Worm (Caenorhabditis elegans) whole organism, L4 larva: Measurements from ENCODE around the gene glr-6.

ENCODE experiments used
- F37D6.2 ChIP-seq: sonication (generic microtip); optimal IDR thresholded peaks from 2 replicates; lab custom pipeline; 2016; ENCODE audit warnings: mild to moderate bottlenecking, missing genetic modification characterization, missing compliant biosample characterization
- F49E8.2 ChIP-seq: sonication (generic microtip); optimal IDR thresholded peaks from 2 replicates; lab custom pipeline; 2016; ENCODE audit warnings: missing compliant biosample characterization, mild to moderate bottlenecking, missing genetic modification characterization, borderline replicate concordance
- T20F7.1 ChIP-seq: fragments of 200-800 bp; sonication (Bioruptor generic); optimal IDR thresholded peaks from 2 replicates; lab custom pipeline; 2018; ENCODE audit warnings: mild to moderate bottlenecking, missing genetic modification characterization, missing compliant biosample characterization
- T26A8.4 ChIP-seq: fragments of 200-800 bp; sonication (Bioruptor generic); IDR thresholded peaks from 2 replicates; pipeline ENCODE4 v1.3.6; 2022; ENCODE audit warnings: missing genetic modification characterization, missing compliant biosample characterization
- ama-1 ChIP-seq: fragments of 150-350 bp; optimal IDR thresholded peaks from 2 replicates; lab custom pipeline; 2014; ENCODE audit warnings: inconsistent platforms, mixed read lengths
- arid-1 ChIP-seq: fragments of 200-800 bp; sonication (Bioruptor generic); conservative IDR thresholded peaks from 2 replicates; pipeline ENCODE4 v1.3.6; 2022; ENCODE audit warnings: missing genetic modification reagents, missing genetic modification characterization, missing compliant biosample characterization
- attf-4 ChIP-seq: sonication (generic microtip); optimal IDR thresholded peaks from 3 replicates; lab custom pipeline; 2017; ENCODE audit warnings: missing biosample characterization, missing genetic modification characterization
- ceh-62 ChIP-seq: sonication (generic microtip); optimal IDR thresholded peaks from 2 replicates; lab custom pipeline; 2017; ENCODE audit warnings: missing biosample characterization, missing genetic modification characterization
- ctbp-1 ChIP-seq: fragments of 200-800 bp; sonication (Bioruptor generic); IDR thresholded peaks from 2 replicates; pipeline ENCODE4 v1.3.6; 2022; ENCODE audit warnings: missing genetic modification reagents, missing genetic modification characterization, missing compliant biosample characterization
- daf-16 ChIP-seq, 3 experiments: sonication (generic microtip); optimal IDR thresholded peaks; 2 replicates each; lab custom pipeline; 2016 to 2017; ENCODE audit warnings: missing genetic modification characterization in 3 of 3, missing genetic modification reagents in 3 of 3, mild to moderate bottlenecking in 2 of 3, missing compliant biosample characterization in 2 of 3, missing biosample characterization in 1 of 3, moderate library complexity in 1 of 3
- daf-19 ChIP-seq: fragments of 200-800 bp; sonication (Bioruptor generic); conservative IDR thresholded peaks from 2 replicates; pipeline ENCODE4 v1.3.6; 2022; ENCODE audit warnings: missing genetic modification characterization, missing compliant biosample characterization
- daf-8 ChIP-seq: fragments of 200-800 bp; sonication (Bioruptor generic); IDR thresholded peaks from 2 replicates; pipeline ENCODE4 v1.3.6; 2022; ENCODE audit warnings: missing genetic modification characterization, missing compliant biosample characterization
- dpl-1 ChIP-seq: fragments of 150-350 bp; optimal IDR thresholded peaks from 2 replicates; lab custom pipeline; 2014; ENCODE audit warnings: missing biosample characterization, missing genetic modification reagents, missing genetic modification characterization
- duxl-1 ChIP-seq: sonication (generic microtip); optimal IDR thresholded peaks from 2 replicates; lab custom pipeline; 2016; ENCODE audit warnings: mild to moderate bottlenecking, missing genetic modification characterization, moderate library complexity, missing compliant biosample characterization; ENCODE audit not compliant: poor library complexity
- dve-1 ChIP-seq: sonication (generic microtip); optimal IDR thresholded peaks from 2 replicates; lab custom pipeline; 2017; ENCODE audit warnings: antibody characterized with exemption, mild to moderate bottlenecking, missing genetic modification characterization, missing compliant biosample characterization; ENCODE audit not compliant: insufficient read depth
- fkh-10 ChIP-seq: fragments of 150-350 bp; optimal IDR thresholded peaks from 2 replicates; lab custom pipeline; 2014; ENCODE audit warnings: missing biosample characterization, missing genetic modification reagents, missing genetic modification characterization
- hlh-11 ChIP-seq: fragments of 200-800 bp; sonication (Bioruptor generic); optimal IDR thresholded peaks from 2 replicates; lab custom pipeline; 2018; ENCODE audit warnings: mild to moderate bottlenecking, missing genetic modification characterization, missing compliant biosample characterization
- lim-7 ChIP-seq: fragments of 200-800 bp; sonication (Bioruptor generic); IDR thresholded peaks from 2 replicates; pipeline ENCODE4 v1.3.6; 2022; ENCODE audit warnings: missing genetic modification characterization, missing compliant biosample characterization
- lin-1 ChIP-seq: fragments of 200-800 bp; sonication (Bioruptor generic); IDR thresholded peaks from 2 replicates; pipeline ENCODE4 v1.3.6; 2022; ENCODE audit warnings: missing genetic modification reagents, missing genetic modification characterization, missing compliant biosample characterization
- lin-29 ChIP-seq: fragments of 200-800 bp; sonication (Bioruptor generic); IDR thresholded peaks from 2 replicates; pipeline ENCODE4 v1.3.6; 2022; ENCODE audit warnings: missing genetic modification reagents, missing genetic modification characterization, missing compliant biosample characterization
- lin-38 ChIP-seq: fragments of 200-800 bp; sonication (Bioruptor generic); IDR thresholded peaks from 2 replicates; pipeline ENCODE4 v1.3.6; 2022; ENCODE audit warnings: missing genetic modification reagents, missing genetic modification characterization, missing compliant biosample characterization
- lin-39 ChIP-seq: fragments of 150-350 bp; optimal IDR thresholded peaks from 2 replicates; lab custom pipeline; 2014; ENCODE audit warnings: missing biosample characterization, missing genetic modification reagents, missing genetic modification characterization
- madf-5 ChIP-seq, 2 experiments: fragments of 200-800 bp; sonication (Bioruptor generic); IDR thresholded peaks; 2 replicates each; pipeline ENCODE4 v1.3.6; 2022; ENCODE audit warnings: missing compliant biosample characterization in 2 of 2, missing genetic modification characterization in 2 of 2
- madf-9 ChIP-seq: fragments of 200-800 bp; sonication (Bioruptor generic); conservative IDR thresholded peaks from 2 replicates; pipeline ENCODE4 v1.3.6; 2022; ENCODE audit warnings: missing genetic modification reagents, missing genetic modification characterization, missing compliant biosample characterization
- mdl-1 ChIP-seq, 2 experiments: fragments of 150-350 bp in 1 of 2; sonication (generic microtip) in 1 of 2; optimal IDR thresholded peaks; 2 replicates each; lab custom pipeline; 2014 to 2017; ENCODE audit warnings: missing biosample characterization in 2 of 2, missing genetic modification characterization in 2 of 2
- mes-2 ChIP-seq: sonication (generic microtip); optimal IDR thresholded peaks from 2 replicates; lab custom pipeline; 2016; ENCODE audit warnings: missing genotype, mild to moderate bottlenecking, missing genetic modification characterization, missing compliant biosample characterization; ENCODE audit not compliant: poor library complexity, severe bottlenecking
- mxl-3 ChIP-seq: fragments of 200-800 bp; sonication (Bioruptor generic); optimal IDR thresholded peaks from 2 replicates; lab custom pipeline; 2018; ENCODE audit warnings: mild to moderate bottlenecking, missing genetic modification characterization, missing compliant biosample characterization
- nhr-10 ChIP-seq: fragments of 150-350 bp; optimal IDR thresholded peaks from 2 replicates; lab custom pipeline; 2014; ENCODE audit warnings: missing biosample characterization, missing genetic modification characterization
- nhr-11 ChIP-seq: fragments of 150-350 bp; optimal IDR thresholded peaks from 2 replicates; lab custom pipeline; 2014; ENCODE audit warnings: missing biosample characterization, missing genetic modification characterization
- nhr-237 ChIP-seq: sonication (generic microtip); optimal IDR thresholded peaks from 2 replicates; lab custom pipeline; 2017; ENCODE audit warnings: missing biosample characterization, missing genetic modification characterization
- nhr-25 ChIP-seq: sonication (generic microtip); optimal IDR thresholded peaks from 2 replicates; lab custom pipeline; 2017; ENCODE audit warnings: missing genetic modification characterization, mild to moderate bottlenecking, missing compliant biosample characterization, antibody characterized with exemption, moderate library complexity, borderline replicate concordance; ENCODE audit not compliant: insufficient read depth
- nhr-28 ChIP-seq: fragments of 150-350 bp; optimal IDR thresholded peaks from 2 replicates; lab custom pipeline; 2014; ENCODE audit warnings: missing biosample characterization, missing genetic modification characterization
- nhr-41 ChIP-seq: fragments of 200-800 bp; sonication (Bioruptor generic); IDR thresholded peaks from 2 replicates; pipeline ENCODE4 v1.3.6; 2022; ENCODE audit warnings: missing genetic modification reagents, missing genetic modification characterization, missing compliant biosample characterization
- nhr-48 ChIP-seq: sonication (generic microtip); optimal IDR thresholded peaks from 2 replicates; lab custom pipeline; 2016; ENCODE audit warnings: mild to moderate bottlenecking, missing genetic modification characterization, missing compliant biosample characterization
- nhr-76 ChIP-seq: fragments of 150-350 bp; optimal IDR thresholded peaks from 2 replicates; lab custom pipeline; 2014; ENCODE audit warnings: missing biosample characterization, missing genetic modification characterization
- nhr-77 ChIP-seq: fragments of 150-350 bp; optimal IDR thresholded peaks from 2 replicates; lab custom pipeline; 2014; ENCODE audit warnings: missing biosample characterization, missing genetic modification characterization
- pha-4 ChIP-seq, 2 experiments: fragments of 150-350 bp in 1 of 2; fragments of 200-800 bp in 1 of 2; sonication (Bioruptor generic) in 1 of 2; IDR thresholded peaks in 1 of 2; optimal IDR thresholded peaks in 1 of 2; 2 replicates each; pipeline versions ENCODE4 v1.3.6 to Lab custom; 2014 to 2022; ENCODE audit warnings: missing genetic modification characterization in 2 of 2, missing genetic modification reagents in 2 of 2, missing biosample characterization in 1 of 2, missing compliant biosample characterization in 1 of 2
- pqm-1 ChIP-seq: sonication (generic microtip); optimal IDR thresholded peaks from 2 replicates; lab custom pipeline; 2017; ENCODE audit warnings: missing biosample characterization, missing genetic modification characterization
- rbr-2 ChIP-seq: sonication (generic microtip); optimal IDR thresholded peaks from 2 replicates; lab custom pipeline; 2016; ENCODE audit warnings: missing genotype, missing genetic modification characterization, missing compliant biosample characterization
- saeg-2 ChIP-seq: fragments of 200-800 bp; sonication (Bioruptor generic); IDR thresholded peaks from 2 replicates; pipeline ENCODE4 v1.3.6; 2022; ENCODE audit warnings: missing genetic modification reagents, missing genetic modification characterization, missing compliant biosample characterization
- snpc-1.2 ChIP-seq: fragments of 200-800 bp; sonication (Bioruptor generic); IDR thresholded peaks from 2 replicates; pipeline ENCODE4 v1.3.6; 2022; ENCODE audit warnings: missing genetic modification reagents, missing genetic modification characterization, missing compliant biosample characterization
- snpc-4 ChIP-seq: fragments of 150-350 bp; optimal IDR thresholded peaks from 2 replicates; lab custom pipeline; 2014; ENCODE audit warnings: missing biosample characterization, missing genetic modification characterization
- tra-1 ChIP-seq: fragments of 200-800 bp; sonication (Bioruptor generic); IDR thresholded peaks from 2 replicates; pipeline ENCODE4 v1.3.6; 2022; ENCODE audit warnings: missing genetic modification reagents, missing genetic modification characterization, missing compliant biosample characterization
- unc-62 ChIP-seq, 3 experiments: fragments of 150-350 bp in 1 of 3; sonication (generic microtip); optimal IDR thresholded peaks in 2 of 3; peaks in 1 of 3; 1 replicate in 1 of 3; 2 replicates in 2 of 3; lab custom pipeline; 2014 to 2017; ENCODE audit warnings: missing biosample characterization in 3 of 3, missing genetic modification characterization in 3 of 3, missing genetic modification reagents in 3 of 3, missing genotype in 1 of 3
- zag-1 ChIP-seq: fragments of 150-350 bp; optimal IDR thresholded peaks from 2 replicates; lab custom pipeline; 2014; ENCODE audit warnings: missing biosample characterization, missing genetic modification characterization
- zfp-2 ChIP-seq: sonication (generic microtip); optimal IDR thresholded peaks from 2 replicates; lab custom pipeline; 2016; ENCODE audit warnings: mild to moderate bottlenecking, missing genetic modification characterization, missing compliant biosample characterization
- zip-2 ChIP-seq: fragments of 150-350 bp; optimal IDR thresholded peaks from 2 replicates; lab custom pipeline; 2014; ENCODE audit warnings: missing biosample characterization, missing genetic modification characterization
- ztf-11 ChIP-seq: fragments of 150-350 bp; optimal IDR thresholded peaks from 2 replicates; lab custom pipeline; 2014; ENCODE audit warnings: missing biosample characterization, missing genetic modification characterization

The glr-6 gene

ce11 chrX:6840670-6841308 lies at the start of gene glr-6, which contains the start of gene asg-2:
TSS of gene glr-6 (minus strand) at chrX:6840720.
TSS of gene asg-2 (plus strand) at chrX:6841258.
- TF ChIP-seq attf-4 (tag; lab: Kevin White, UChicago), result no peak
- TF ChIP-seq mxl-3 (GFP tag; lab: Kevin White, UChicago), result peak; percentile 38
- TF ChIP-seq nhr-11 (tag; lab: Kevin White, UChicago), result peak; percentile 86
- no peak for TF ChIP-seq nhr-76 (tag; lab: Kevin White, UChicago)
- TF ChIP-seq dve-1 (tag; lab: Kevin White, UChicago), result peak; percentile 87
- TF ChIP-seq nhr-28 (tag; lab: Kevin White, UChicago), result peak; percentile 88
- no peak for TF ChIP-seq daf-8
- TF ChIP-seq mes-2 (tag; lab: Kevin White, UChicago), result peak; percentile 88
- TF ChIP-seq lim-7 (GFP tag; lab: Robert Waterston, UW), result no peak
- TF ChIP-seq hlh-11 (tag; lab: Kevin White, UChicago), result peak; percentile 75
- no peak for TF ChIP-seq snpc-1.2 (GFP tag; lab: Robert Waterston, UW)
- TF ChIP-seq lin-39 (tag; lab: Kevin White, UChicago), result no peak
- no peak for TF ChIP-seq madf-9 (GFP tag; lab: Robert Waterston, UW)
- peak; percentile 70 for TF ChIP-seq pqm-1
- TF ChIP-seq pha-4 (GFP tag; IDR thresholded peaks at IDR 0.05; lab: Robert Waterston, UW), result 0 out of 2 replicates have a peak, but pooled peaks have one; percentile 48
- peak; percentile 95 for TF ChIP-seq pha-4 (tag; optimal IDR thresholded peaks at IDR 0.05; lab: Kevin White, UChicago)
- TF ChIP-seq nhr-25, result no peak
- no peak for TF ChIP-seq F49E8.2 (tag; lab: Kevin White, UChicago)
- TF ChIP-seq tra-1, result no peak
- TF ChIP-seq zag-1, result no peak
- no peak for TF ChIP-seq ztf-11 (tag; lab: Kevin White, UChicago)
- peak; percentile 10 for TF ChIP-seq ama-1 (lab: Kevin White, UChicago)
- TF ChIP-seq snpc-4 (tag; lab: Kevin White, UChicago), result no peak
- TF ChIP-seq saeg-2 (GFP tag; lab: Robert Waterston, UW), result no peak
- peak in 1 of 2 experiments; percentile 35 for TF ChIP-seq mdl-1 (tag; optimal IDR thresholded peaks at IDR 0.05; lab: Kevin White, UChicago)
- no peak for TF ChIP-seq ceh-62 (tag; lab: Kevin White, UChicago)
- TF ChIP-seq ctbp-1 (GFP tag; lab: Robert Waterston, UW), result 0 out of 2 replicates have a peak, but pooled peaks have one; percentile 39
- no peak for TF ChIP-seq lin-29 (GFP tag; lab: Robert Waterston, UW)
- TF ChIP-seq lin-1 (GFP tag; lab: Robert Waterston, UW), result no peak
- TF ChIP-seq nhr-77 (tag; lab: Kevin White, UChicago), result peak; percentile 92
- TF ChIP-seq daf-16 (GFP tag; optimal IDR thresholded peaks at IDR 0.05; lab: Kevin White, UChicago), result peak in 1 of 2 experiments; percentile 38
- TF ChIP-seq daf-16 (tag; optimal IDR thresholded peaks at IDR 0.05; lab: Kevin White, UChicago), result peak; percentile 80
- no peak for TF ChIP-seq madf-5 (GFP tag; IDR thresholded peaks at IDR 0.05; lab: Robert Waterston, UW)
- peak; percentile 22 for TF ChIP-seq nhr-48
- peak; percentile 57 for TF ChIP-seq T26A8.4 (GFP tag; lab: Robert Waterston, UW)
- TF ChIP-seq unc-62 (GFP tag; optimal IDR thresholded peaks at IDR 0.05 in 1 of 2; lab: Kevin White, UChicago), result no peak
- no peak for TF ChIP-seq unc-62 (tag; optimal IDR thresholded peaks at IDR 0.05; lab: Kevin White, UChicago)
- no peak for TF ChIP-seq nhr-10 (tag; lab: Kevin White, UChicago)
- peak; percentile 97 for TF ChIP-seq lin-38 (GFP tag; lab: Robert Waterston, UW)
- no peak for TF ChIP-seq nhr-41
- peak; percentile 39 for TF ChIP-seq zfp-2
- TF ChIP-seq F37D6.2 (tag; lab: Kevin White, UChicago), result peak; percentile 0
- peak; percentile 79 for TF ChIP-seq fkh-10
- TF ChIP-seq arid-1, result 0 out of 2 replicates have a peak, but pooled peaks have one; percentile 37
- TF ChIP-seq T20F7.1 (GFP tag; lab: Kevin White, UChicago), result peak; percentile 68
- TF ChIP-seq duxl-1 (tag; lab: Kevin White, UChicago), result peak; percentile 22
- TF ChIP-seq rbr-2 (tag; lab: Kevin White, UChicago), result peak; percentile 71
- TF ChIP-seq dpl-1 (GFP tag; lab: Kevin White, UChicago), result peak; percentile 73
- TF ChIP-seq zip-2, result no peak
- TF ChIP-seq daf-19, result no peak
- no peak for TF ChIP-seq nhr-237 (tag; lab: Kevin White, UChicago)
